Fruit fly (Drosophila melanogaster): ENCODE results near the gene PolZ2.

- TF ChIP-seq CG3407 (GFP tag; optimal IDR thresholded peaks at IDR 0.05) (no peak), ems (GFP tag; optimal IDR thresholded peaks at IDR 0.05) (no peak), tll (GFP tag; optimal IDR thresholded peaks at IDR 0.05) (no peak), Adf1 (GFP tag; IDR thresholded peaks at IDR 0.05) (no peak), CG32767 (GFP tag; IDR thresholded peaks at IDR 0.05) (no peak), twi (tag; optimal IDR thresholded peaks at IDR 0.05) (no peak), Gsc (GFP tag; IDR thresholded peaks at IDR 0.05) (no peak), CG7372 (GFP tag; IDR thresholded peaks at IDR 0.05) (no peak)
These were observed 23.9 kb downstream of the PolZ2 start, which contains the start of gene Rga for dm6 chr3R:5612372-5613113.

All from whole organism, embryonic.